Fruit fly (Drosophila melanogaster) whole organism, embryonic: ENCODE measurements around the gene tup.

Experiments used
- ATbp ChIP-seq: fragments of 200-800 bp; sonication (Bioruptor generic); optimal IDR thresholded peaks from 2 replicates; lab custom pipeline; 2017; ENCODE audit warnings: missing biosample characterization, mild to moderate bottlenecking, missing genetic modification characterization, missing genetic modification reagents
- C15 ChIP-seq: fragments of 200-800 bp; sonication (Bioruptor generic); IDR thresholded peaks from 3 replicates; pipeline ENCODE4 v1.3.6; 2022; ENCODE audit warnings: missing biosample characterization, missing genetic modification characterization
- CG10274 ChIP-seq: fragments of 200-800 bp; sonication (Bioruptor generic); optimal IDR thresholded peaks from 3 replicates; lab custom pipeline; 2017; ENCODE audit warnings: missing biosample characterization, mild to moderate bottlenecking, missing genetic modification characterization
- CG11247 ChIP-seq: fragments of 200-800 bp; sonication (Bioruptor generic); IDR thresholded peaks from 2 replicates; pipeline ENCODE4 v1.3.6; 2022; ENCODE audit warnings: missing biosample characterization, missing genetic modification characterization
- CG11398 ChIP-seq: fragments of 200-800 bp; sonication (Bioruptor generic); optimal IDR thresholded peaks from 2 replicates; lab custom pipeline; 2016; ENCODE audit warnings: missing biosample characterization, missing genetic modification characterization
- CG11504 ChIP-seq: fragments of 200-800 bp; sonication (Bioruptor generic); optimal IDR thresholded peaks from 3 replicates; lab custom pipeline; 2019; ENCODE audit warnings: missing biosample characterization, mild to moderate bottlenecking, missing genetic modification characterization, moderate library complexity
- CG12104 ChIP-seq: fragments of 200-800 bp; sonication (Bioruptor generic); optimal IDR thresholded peaks from 3 replicates; lab custom pipeline; 2016; ENCODE audit warnings: missing biosample characterization, missing genetic modification characterization
- CG12236 ChIP-seq: fragments of 200-800 bp; sonication (Bioruptor generic); optimal IDR thresholded peaks from 2 replicates; lab custom pipeline; 2016; ENCODE audit warnings: missing biosample characterization, missing genetic modification characterization
- CG12391 ChIP-seq: fragments of 200-800 bp; sonication (Bioruptor generic); optimal IDR thresholded peaks from 3 replicates; lab custom pipeline; 2018; ENCODE audit warnings: missing biosample characterization, mild to moderate bottlenecking, missing genetic modification characterization, moderate library complexity
- CG12659 ChIP-seq: fragments of 200-800 bp; sonication (Bioruptor generic); optimal IDR thresholded peaks from 3 replicates; lab custom pipeline; 2017; ENCODE audit warnings: mild to moderate bottlenecking, missing biosample characterization, missing genetic modification reagents, missing genetic modification characterization
- CG14441 ChIP-seq: fragments of 200-800 bp; sonication (Bioruptor generic); IDR thresholded peaks from 2 replicates; pipeline ENCODE4 v1.3.6; 2022; ENCODE audit warnings: missing biosample characterization, missing genetic modification characterization
- CG14667 ChIP-seq: fragments of 200-800 bp; sonication (Bioruptor generic); IDR thresholded peaks from 2 replicates; pipeline ENCODE4 v1.3.6; 2022; ENCODE audit warnings: missing biosample characterization, missing genetic modification characterization
- CG14710 ChIP-seq: fragments of 200-800 bp; sonication (Bioruptor generic); optimal IDR thresholded peaks from 3 replicates; lab custom pipeline; 2019; ENCODE audit warnings: missing biosample characterization, mild to moderate bottlenecking, missing genetic modification characterization, moderate library complexity
- CG17186 ChIP-seq: fragments of 200-800 bp; sonication (Bioruptor generic); optimal IDR thresholded peaks from 3 replicates; lab custom pipeline; 2017; ENCODE audit warnings: missing biosample characterization, missing genetic modification reagents, missing genetic modification characterization
- CG18764 ChIP-seq: fragments of 200-800 bp; sonication (Bioruptor generic); optimal IDR thresholded peaks from 3 replicates; lab custom pipeline; 2016; ENCODE audit warnings: missing biosample characterization, missing genetic modification characterization
- CG2202 ChIP-seq: fragments of 200-800 bp; sonication (Bioruptor generic); optimal IDR thresholded peaks from 2 replicates; lab custom pipeline; 2018; ENCODE audit warnings: missing biosample characterization, mild to moderate bottlenecking, missing genetic modification characterization
- CG3847 ChIP-seq: fragments of 200-800 bp; sonication (Bioruptor generic); IDR thresholded peaks from 2 replicates; pipeline ENCODE4 v1.3.6; 2022; ENCODE audit warnings: missing biosample characterization, missing genetic modification characterization
- CG4617 ChIP-seq: fragments of 200-800 bp; sonication (Bioruptor generic); optimal IDR thresholded peaks from 3 replicates; lab custom pipeline; 2016; ENCODE audit warnings: missing biosample characterization, missing genetic modification characterization, borderline replicate concordance
- CG6854 ChIP-seq: fragments of 200-800 bp; sonication (Bioruptor generic); optimal IDR thresholded peaks from 3 replicates; lab custom pipeline; 2017; ENCODE audit warnings: missing biosample characterization, mild to moderate bottlenecking, missing genetic modification characterization
- CG7745 ChIP-seq: fragments of 200-800 bp; sonication (Bioruptor generic); optimal IDR thresholded peaks from 2 replicates; lab custom pipeline; 2018; ENCODE audit warnings: missing biosample characterization, mild to moderate bottlenecking, missing genetic modification characterization, moderate library complexity
- CG8944 ChIP-seq: fragments of 200-800 bp; sonication (Bioruptor generic); optimal IDR thresholded peaks from 3 replicates; lab custom pipeline; 2016; ENCODE audit warnings: missing biosample characterization, missing genetic modification characterization
- CG9797 ChIP-seq: fragments of 200-800 bp; sonication (Bioruptor generic); optimal IDR thresholded peaks from 3 replicates; lab custom pipeline; 2018; ENCODE audit warnings: missing biosample characterization, mild to moderate bottlenecking, missing genetic modification characterization
- CG9876 ChIP-seq: fragments of 200-800 bp; sonication (Bioruptor generic); optimal IDR thresholded peaks from 2 replicates; lab custom pipeline; 2016; ENCODE audit warnings: missing biosample characterization, missing genetic modification characterization
- Fer1 ChIP-seq: fragments of 200-800 bp; sonication (Bioruptor generic); optimal IDR thresholded peaks from 2 replicates; lab custom pipeline; 2017; ENCODE audit warnings: missing biosample characterization, mild to moderate bottlenecking, missing genetic modification characterization
- Lpt ChIP-seq: fragments of >200 bp; optimal IDR thresholded peaks from 2 replicates; lab custom pipeline; 2018; ENCODE audit warnings: missing biosample characterization, missing genetic modification characterization
- Meics ChIP-seq: fragments of 200-800 bp; sonication (Bioruptor generic); optimal IDR thresholded peaks from 2 replicates; lab custom pipeline; 2017; ENCODE audit warnings: missing biosample characterization, mild to moderate bottlenecking, missing genetic modification characterization
- Spps ChIP-seq: fragments of 200-800 bp; sonication (Bioruptor generic); optimal IDR thresholded peaks from 2 replicates; lab custom pipeline; 2018; ENCODE audit warnings: missing biosample characterization, mild to moderate bottlenecking, missing genetic modification characterization
- Vsx1 ChIP-seq: fragments of 200-800 bp; sonication (Bioruptor generic); optimal IDR thresholded peaks from 2 replicates; lab custom pipeline; 2017; ENCODE audit warnings: missing biosample characterization, mild to moderate bottlenecking, missing genetic modification characterization, missing genetic modification reagents
- ase ChIP-seq: fragments of 200-800 bp; sonication (Bioruptor generic); IDR thresholded peaks from 3 replicates; pipeline ENCODE4 v1.3.6; 2022; ENCODE audit warnings: missing biosample characterization, missing genetic modification characterization
- cad ChIP-seq: fragments of >200 bp; optimal IDR thresholded peaks from 2 replicates; lab custom pipeline; 2017; ENCODE audit warnings: missing biosample characterization, missing genetic modification characterization
- cas ChIP-seq: fragments of 200-800 bp; sonication (Bioruptor generic); IDR thresholded peaks from 2 replicates; pipeline ENCODE4 v1.3.6; 2022; ENCODE audit warnings: missing biosample characterization, missing genetic modification characterization
- chn ChIP-seq: fragments of 200-800 bp; sonication (Bioruptor generic); optimal IDR thresholded peaks from 2 replicates; lab custom pipeline; 2016; ENCODE audit warnings: missing biosample characterization, missing genetic modification characterization
- ci ChIP-seq: fragments of 200-800 bp; sonication (Bioruptor generic); IDR thresholded peaks from 3 replicates; pipeline ENCODE4 v1.3.6; 2022; ENCODE audit warnings: missing biosample characterization, missing genetic modification characterization
- corto ChIP-seq: fragments of 200-800 bp; sonication (Bioruptor generic); optimal IDR thresholded peaks from 2 replicates; lab custom pipeline; 2016; ENCODE audit warnings: missing biosample characterization, mild to moderate bottlenecking, missing genetic modification characterization, moderate library complexity
- dan ChIP-seq: fragments of 200-800 bp; sonication (Bioruptor generic); IDR thresholded peaks from 2 replicates; pipeline ENCODE4 v1.3.6; 2022; ENCODE audit warnings: missing biosample characterization, missing genetic modification characterization
- dm ChIP-seq: fragments of 200-800 bp; sonication (Bioruptor generic); optimal IDR thresholded peaks from 3 replicates; lab custom pipeline; 2016; ENCODE audit warnings: missing biosample characterization, missing genetic modification characterization
- ems ChIP-seq: fragments of 200-800 bp; sonication (Bioruptor generic); optimal IDR thresholded peaks from 3 replicates; lab custom pipeline; 2016; ENCODE audit warnings: missing biosample characterization, missing genetic modification characterization
- ewg ChIP-seq: fragments of 200-800 bp; sonication (Bioruptor generic); optimal IDR thresholded peaks from 3 replicates; lab custom pipeline; 2017; ENCODE audit warnings: mild to moderate bottlenecking, missing biosample characterization, missing genetic modification reagents, missing genetic modification characterization
- fd64A ChIP-seq: fragments of 200-800 bp; sonication (Bioruptor generic); optimal IDR thresholded peaks from 3 replicates; lab custom pipeline; 2018; ENCODE audit warnings: missing biosample characterization, mild to moderate bottlenecking, missing genetic modification characterization
- fu2 ChIP-seq: fragments of 200-800 bp; sonication (Bioruptor generic); optimal IDR thresholded peaks from 2 replicates; lab custom pipeline; 2016; ENCODE audit warnings: missing biosample characterization, missing genetic modification characterization
- mld ChIP-seq: fragments of 200-800 bp; sonication (Bioruptor generic); IDR thresholded peaks from 3 replicates; pipeline ENCODE4 v1.3.6; 2022; ENCODE audit warnings: missing biosample characterization, missing genetic modification characterization; ENCODE audit not compliant: partially characterized antibody
- pb ChIP-seq: fragments of 200-800 bp; sonication (Bioruptor generic); optimal IDR thresholded peaks from 3 replicates; lab custom pipeline; 2016; ENCODE audit warnings: missing biosample characterization, missing genetic modification characterization
- rib ChIP-seq: fragments of 200-800 bp; sonication (Bioruptor generic); IDR thresholded peaks from 2 replicates; pipeline ENCODE4 v1.3.6; 2022; ENCODE audit warnings: missing biosample characterization, missing genetic modification characterization
- row ChIP-seq: fragments of 200-800 bp; sonication (Bioruptor generic); IDR thresholded peaks from 3 replicates; pipeline ENCODE4 v1.3.6; 2022; ENCODE audit warnings: missing biosample characterization, missing genetic modification characterization
- run ChIP-seq: fragments of 200-800 bp; sonication (Bioruptor generic); optimal IDR thresholded peaks from 3 replicates; lab custom pipeline; 2018; ENCODE audit warnings: missing biosample characterization, mild to moderate bottlenecking, missing genetic modification characterization
- schlank ChIP-seq: fragments of 200-800 bp; sonication (Bioruptor generic); optimal IDR thresholded peaks from 2 replicates; lab custom pipeline; 2018; ENCODE audit warnings: missing biosample characterization, mild to moderate bottlenecking, missing genetic modification characterization
- sens ChIP-seq: fragments of 200-800 bp; sonication (Bioruptor generic); peaks from one replicate; lab custom pipeline; 2016; ENCODE audit warnings: missing biosample characterization, missing genetic modification characterization
- toy ChIP-seq: fragments of 200-800 bp; sonication (Bioruptor generic); IDR thresholded peaks from 2 replicates; pipeline ENCODE4 v1.3.6; 2022; ENCODE audit warnings: missing biosample characterization, missing genetic modification characterization
- tx ChIP-seq: fragments of 200-800 bp; sonication (Bioruptor generic); optimal IDR thresholded peaks from 2 replicates; lab custom pipeline; 2016; ENCODE audit warnings: missing biosample characterization, missing genetic modification characterization
- usp ChIP-seq: fragments of >200 bp; optimal IDR thresholded peaks from 2 replicates; lab custom pipeline; 2017; ENCODE audit warnings: missing biosample characterization, missing genetic modification characterization

Gene tup

DNA sequence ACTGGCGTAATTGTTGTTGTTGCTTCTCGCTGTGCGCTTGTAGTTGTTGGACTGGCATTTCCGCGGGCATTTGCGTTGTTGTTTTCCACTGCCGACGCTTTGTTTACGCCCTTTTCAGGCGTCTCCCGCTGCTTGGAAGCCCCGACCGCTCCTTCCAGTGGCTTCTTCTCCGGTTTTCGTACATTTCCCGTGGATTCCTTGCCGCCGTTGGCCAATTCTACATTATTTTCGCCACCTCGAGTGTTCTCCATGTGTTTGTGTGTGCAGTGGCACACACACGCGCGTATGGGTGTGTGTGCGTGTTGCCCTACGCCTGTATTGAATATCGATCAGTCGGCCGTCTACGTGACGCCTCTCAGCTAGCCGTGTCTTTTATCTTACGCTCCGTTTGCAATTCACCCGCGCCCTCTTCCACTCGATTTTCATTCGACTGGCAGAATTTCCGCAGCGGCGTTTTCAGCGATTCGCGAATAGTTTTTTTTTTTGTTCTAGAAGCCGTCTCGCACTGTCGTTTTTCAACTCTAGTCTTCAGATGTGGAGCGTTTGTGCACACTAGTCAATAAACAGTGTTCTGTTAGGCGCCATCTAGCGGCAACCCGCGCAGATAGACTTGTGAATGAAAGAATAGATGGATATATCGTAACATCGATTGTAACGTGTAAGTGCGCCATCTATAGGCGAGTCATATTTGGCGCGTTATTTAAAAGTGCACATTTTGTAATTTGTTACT, 41.8 kb downstream of the tup start, which contains the start of gene CG10600 (continued):
- TF ChIP-seq pb (GFP tag; lab: Kevin White, UChicago) (peak; percentile 86), CG8944 (GFP tag; lab: Kevin White, UChicago) (peak; percentile 90), sens (GFP tag; lab: Kevin White, UChicago) (peak; percentile 93), CG14667 (peak; percentile 59), CG10274 (GFP tag; lab: Kevin White, UChicago) (no peak), row (peak; percentile 55), CG3847 (peak; percentile 93), CG11247 (GFP tag; lab: Robert Waterston, UW) (peak; percentile 79), mld (GFP tag; lab: Robert Waterston, UW) (peak; percentile 54; the same call in 1 of the 3 replicates), CG9876 (GFP tag; lab: Kevin White, UChicago) (peak; percentile 85), CG18764 (GFP tag; lab: Kevin White, UChicago) (peak; percentile 81), CG2202 (tag; lab: Kevin White, UChicago) (peak; percentile 44), cad (GFP tag; lab: Kevin White, UChicago) (no peak), CG12659 (GFP tag; lab: Kevin White, UChicago) (peak; percentile 93), usp (GFP tag; lab: Kevin White, UChicago) (no peak), CG12236 (GFP tag; lab: Kevin White, UChicago) (peak; percentile 67), CG4617 (GFP tag; lab: Kevin White, UChicago) (peak; percentile 99), CG9797 (peak; percentile 56), cas (GFP tag; lab: Robert Waterston, UW) (peak; percentile 54; the same call in 1 of the 2 replicates), rib (peak; percentile 96), toy (GFP tag; lab: Robert Waterston, UW) (peak; percentile 25; the same call in 1 of the 2 replicates), Spps (peak; percentile 19), Meics (peak; percentile 76), CG14710 (tag; lab: Kevin White, UChicago) (peak; percentile 94), dan (no peak), CG6854 (GFP tag; lab: Kevin White, UChicago) (no peak), ewg (peak; percentile 62), CG12391 (tag; lab: Kevin White, UChicago) (peak; percentile 62), CG7745 (tag; lab: Kevin White, UChicago) (no peak), chn (peak; percentile 88), Fer1 (peak; percentile 88), ems (peak; percentile 86), CG12104 (GFP tag; lab: Kevin White, UChicago) (peak; percentile 56), Vsx1 (no peak), CG17186 (GFP tag; lab: Kevin White, UChicago) (peak; percentile 87), tx (GFP tag; lab: Kevin White, UChicago) (peak; percentile 84), schlank (tag; lab: Kevin White, UChicago) (peak; percentile 77), run (tag; lab: Kevin White, UChicago) (peak; percentile 41), corto (GFP tag; lab: Kevin White, UChicago) (no peak), fd64A (GFP tag; lab: Kevin White, UChicago) (peak; percentile 10), fu2 (GFP tag; lab: Kevin White, UChicago) (peak; percentile 81), CG11398 (peak; percentile 77), ATbp (GFP tag; lab: Kevin White, UChicago) (peak; percentile 64), Lpt (GFP tag; lab: Kevin White, UChicago) (no peak), ase (GFP tag; lab: Robert Waterston, UW) (peak; percentile 59; the same call in 2 of the 3 replicates), ci (GFP tag; lab: Robert Waterston, UW) (peak; percentile 90), CG11504 (no peak), CG14441 (GFP tag; lab: Robert Waterston, UW) (peak; percentile 63), C15 (GFP tag; lab: Robert Waterston, UW) (no peak), dm (peak; percentile 86)
